Fruit fly (Drosophila melanogaster): ENCODE results near the gene DhpD.

dm6 chr3R:4233018-4233385, 4.0 kb upstream of the DhpD start, which contains the start of gene abs:
- no peak for TF ChIP-seq dsx (GFP tag; optimal IDR thresholded peaks at IDR 0.05; ENCODE audit: poor library complexity, severe bottlenecking)
- TF ChIP-seq Eip75B (GFP tag; optimal IDR thresholded peaks at IDR 0.05), result no peak
- no peak for TF ChIP-seq Eip78C (GFP tag)
- TF ChIP-seq CG15336 (GFP tag; IDR thresholded peaks at IDR 0.05), result no peak
- no peak for TF ChIP-seq Gug (GFP tag; IDR thresholded peaks at IDR 0.05)
- TF ChIP-seq Hr4 (GFP tag; optimal IDR thresholded peaks at IDR 0.05), result no peak
- TF ChIP-seq ss (GFP tag; optimal IDR thresholded peaks at IDR 0.05), result no peak
- no peak for TF ChIP-seq cyc (GFP tag; optimal IDR thresholded peaks at IDR 0.05)
- TF ChIP-seq fkh (GFP tag; optimal IDR thresholded peaks at IDR 0.05), result no peak
- TF ChIP-seq CG1621 (tag; optimal IDR thresholded peaks at IDR 0.05), result no peak
- no peak for TF ChIP-seq Blimp-1 (GFP tag; optimal IDR thresholded peaks at IDR 0.05)
- no peak for TF ChIP-seq CG8319 (GFP tag; optimal IDR thresholded peaks at IDR 0.05)
- TF ChIP-seq CG9139 (GFP tag; optimal IDR thresholded peaks at IDR 0.05), result no peak

Measured in whole organism, prepupa.